Worm (Caenorhabditis elegans): Measurements from ENCODE around the gene oac-46.

oac-46 gene

DNA sequence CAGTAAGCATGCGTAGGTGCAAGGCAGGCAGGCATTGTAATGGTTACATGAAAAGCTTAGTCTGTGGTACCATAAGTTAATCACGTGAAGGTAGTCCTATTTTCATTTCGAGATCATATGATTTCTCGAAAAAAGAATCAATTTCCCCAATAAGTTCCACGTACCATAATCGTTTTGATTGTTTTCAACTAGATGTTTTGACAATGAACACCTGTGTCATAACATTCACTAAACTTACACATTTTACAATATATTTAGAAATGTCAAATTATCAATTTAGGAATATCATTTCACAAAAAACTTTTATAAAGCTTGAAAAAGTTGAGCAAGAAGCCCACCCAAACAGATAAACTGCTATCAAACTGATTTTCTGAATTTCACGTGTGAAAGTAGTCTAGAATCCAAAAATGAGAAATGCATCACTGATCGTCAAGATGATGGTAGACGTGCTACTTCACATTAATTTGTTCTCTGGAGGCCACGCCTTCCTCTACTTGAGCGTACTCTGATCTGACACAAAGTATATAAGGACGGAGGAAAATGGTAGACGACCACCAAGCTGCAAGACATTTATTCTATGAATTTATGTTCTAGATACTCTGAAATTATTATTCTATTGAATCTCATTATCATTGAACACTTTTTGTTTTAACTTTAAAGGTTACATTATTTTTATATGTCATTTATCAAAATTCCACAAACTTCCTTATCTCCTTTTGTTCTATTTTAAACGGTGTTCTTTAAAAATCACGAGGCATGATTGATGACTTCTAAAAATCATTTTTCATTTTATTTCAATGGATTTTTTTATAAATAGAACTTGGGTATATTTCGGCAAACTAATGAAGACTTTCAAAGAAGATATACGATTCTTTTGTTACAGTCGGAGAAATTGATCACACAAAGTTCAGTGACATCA, 32.7 kb downstream of the oac-46 start, which contains the start of gene F46C5.10:
Gene F46C5.10 (minus strand): TSS at position 51 of the 919 bp plus-strand sequence.
- TF ChIP-seq F13C5.2 (tag; optimal IDR thresholded peaks at IDR 0.05) = no peak
- no peak for TF ChIP-seq hmg-4 (GFP tag; optimal IDR thresholded peaks at IDR 0.05)

DNA sequence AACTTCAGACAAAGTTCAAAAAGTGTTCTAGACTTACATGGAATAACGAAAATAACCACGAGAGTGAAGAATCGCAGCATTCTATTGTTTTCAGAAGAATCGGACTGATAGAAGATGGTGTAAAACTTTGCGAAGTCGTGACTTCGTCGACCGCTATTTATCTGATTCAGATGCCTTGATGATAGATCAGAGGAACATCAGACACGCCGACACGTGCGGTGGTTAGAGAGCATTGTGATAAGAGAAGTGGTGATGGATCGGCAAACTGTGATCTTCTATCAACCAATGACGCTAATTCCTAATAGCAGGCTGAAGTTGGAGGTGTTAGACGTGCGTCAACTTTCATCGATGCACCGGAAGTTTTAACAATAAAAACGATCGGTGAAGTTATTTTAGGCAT, 33.6 kb downstream of the oac-46 start:
- no peak for TF ChIP-seq F13C5.2 (tag; optimal IDR thresholded peaks at IDR 0.05)
- TF ChIP-seq ceh-13 (GFP tag; optimal IDR thresholded peaks at IDR 0.05) = no peak
- no peak for TF ChIP-seq scrt-1 (GFP tag; IDR thresholded peaks at IDR 0.05)
- TF ChIP-seq ets-7 (tag; optimal IDR thresholded peaks at IDR 0.05) = no peak
- no peak for TF ChIP-seq tra-4 (tag; optimal IDR thresholded peaks at IDR 0.05)
- no peak for TF ChIP-seq tbx-37 (GFP tag; conservative IDR thresholded peaks at IDR 0.05)
- no peak for TF ChIP-seq B0310.2 (tag; optimal IDR thresholded peaks at IDR 0.05)
- TF ChIP-seq sea-1 (GFP tag; conservative IDR thresholded peaks at IDR 0.05) = no peak
- TF ChIP-seq ceh-36 (tag; optimal IDR thresholded peaks at IDR 0.05) = no peak
- TF ChIP-seq aly-1 (tag; optimal IDR thresholded peaks at IDR 0.05) = no peak
- no peak for TF ChIP-seq flt-1 (GFP tag; IDR thresholded peaks at IDR 0.05)
- no peak for TF ChIP-seq hmg-4 (GFP tag; optimal IDR thresholded peaks at IDR 0.05)
- TF ChIP-seq tbx-11 (GFP tag; IDR thresholded peaks at IDR 0.05) = no peak
- TF ChIP-seq ama-1 (optimal IDR thresholded peaks at IDR 0.05) = no peak
- TF ChIP-seq hnd-1 (tag; optimal IDR thresholded peaks at IDR 0.05) = no peak

- TF ChIP-seq tbx-37 (GFP tag; conservative IDR thresholded peaks at IDR 0.05) (no peak), scrt-1 (GFP tag; IDR thresholded peaks at IDR 0.05) (no peak), hmg-4 (GFP tag; optimal IDR thresholded peaks at IDR 0.05) (no peak), ceh-36 (tag; optimal IDR thresholded peaks at IDR 0.05) (no peak), ets-7 (tag; optimal IDR thresholded peaks at IDR 0.05) (no peak), B0310.2 (tag; optimal IDR thresholded peaks at IDR 0.05) (no peak), hmbx-1 (tag; optimal IDR thresholded peaks at IDR 0.05) (no peak), tra-4 (tag; optimal IDR thresholded peaks at IDR 0.05) (no peak), flt-1 (GFP tag; IDR thresholded peaks at IDR 0.05) (no peak), sea-1 (GFP tag; conservative IDR thresholded peaks at IDR 0.05) (no peak), pes-1 (GFP tag; IDR thresholded peaks at IDR 0.05) (no peak), tbx-11 (GFP tag; IDR thresholded peaks at IDR 0.05) (no peak), ceh-13 (GFP tag; optimal IDR thresholded peaks at IDR 0.05) (no peak)
These were observed 34.7 kb downstream of the oac-46 start for ce11 chrII:8817225-8817624.

ce11 chrII:8814231-8814630, 37.7 kb downstream of the oac-46 start:
- no peak for TF ChIP-seq B0310.2 (tag; optimal IDR thresholded peaks at IDR 0.05)
- TF ChIP-seq ama-1 (optimal IDR thresholded peaks at IDR 0.05) = no peak
- no peak for TF ChIP-seq hnd-1 (tag; optimal IDR thresholded peaks at IDR 0.05)
- TF ChIP-seq ets-7 (tag; optimal IDR thresholded peaks at IDR 0.05) = no peak
- no peak for TF ChIP-seq ceh-13 (GFP tag; optimal IDR thresholded peaks at IDR 0.05)
- no peak for TF ChIP-seq hmg-4 (GFP tag; optimal IDR thresholded peaks at IDR 0.05)
- TF ChIP-seq tra-4 (tag; optimal IDR thresholded peaks at IDR 0.05) = no peak
- TF ChIP-seq tbx-11 (GFP tag; IDR thresholded peaks at IDR 0.05) = no peak
- TF ChIP-seq pes-1 (GFP tag; IDR thresholded peaks at IDR 0.05) = no peak
- no peak for TF ChIP-seq flt-1 (GFP tag; IDR thresholded peaks at IDR 0.05)

ce11 chrII:8813659-8814058, 38.2 kb downstream of the oac-46 start:
- TF ChIP-seq tbx-11 (GFP tag; IDR thresholded peaks at IDR 0.05) = no peak
- no peak for TF ChIP-seq sea-1 (GFP tag; conservative IDR thresholded peaks at IDR 0.05)
- no peak for TF ChIP-seq scrt-1 (GFP tag; IDR thresholded peaks at IDR 0.05)
- no peak for TF ChIP-seq ceh-13 (GFP tag; optimal IDR thresholded peaks at IDR 0.05)
- no peak for TF ChIP-seq ceh-36 (tag; optimal IDR thresholded peaks at IDR 0.05)
- TF ChIP-seq tbx-37 (GFP tag; conservative IDR thresholded peaks at IDR 0.05) = no peak
- TF ChIP-seq hmbx-1 (tag; optimal IDR thresholded peaks at IDR 0.05) = no peak

DNA sequence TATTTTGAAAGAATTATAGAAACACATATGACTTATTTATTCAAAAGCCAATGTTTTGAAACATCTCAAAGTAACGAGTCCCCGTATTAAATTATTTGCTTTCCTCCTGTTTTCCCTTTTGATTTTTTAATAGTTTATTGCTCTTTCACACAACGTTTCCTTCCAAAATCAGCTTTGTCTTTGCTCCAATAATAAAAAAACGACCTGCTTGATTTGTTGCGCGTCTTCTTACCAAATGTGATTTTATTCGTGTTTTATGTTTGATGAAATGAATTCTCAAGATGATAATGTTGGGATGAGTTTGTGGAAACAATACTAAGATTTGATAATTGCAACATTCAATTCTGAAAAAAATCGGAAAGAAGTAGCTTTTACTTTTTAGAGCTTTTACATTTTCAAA, 39.5 kb downstream of the oac-46 start:
- no peak for TF ChIP-seq hmbx-1 (tag; optimal IDR thresholded peaks at IDR 0.05)
- TF ChIP-seq flt-1 (GFP tag; IDR thresholded peaks at IDR 0.05) = no peak
- TF ChIP-seq hnd-1 (tag; optimal IDR thresholded peaks at IDR 0.05) = no peak
- no peak for TF ChIP-seq ets-7 (tag; optimal IDR thresholded peaks at IDR 0.05)
- no peak for TF ChIP-seq ceh-13 (GFP tag; optimal IDR thresholded peaks at IDR 0.05)
- no peak for TF ChIP-seq ceh-36 (tag; optimal IDR thresholded peaks at IDR 0.05)

- no peak for TF ChIP-seq flt-1 (GFP tag; IDR thresholded peaks at IDR 0.05)
- no peak for TF ChIP-seq ceh-13 (GFP tag; optimal IDR thresholded peaks at IDR 0.05)
- no peak for TF ChIP-seq pes-1 (GFP tag; IDR thresholded peaks at IDR 0.05)
- no peak for TF ChIP-seq sea-1 (GFP tag; conservative IDR thresholded peaks at IDR 0.05)
- TF ChIP-seq ets-7 (tag; optimal IDR thresholded peaks at IDR 0.05) = no peak
- no peak for TF ChIP-seq tbx-11 (GFP tag; IDR thresholded peaks at IDR 0.05)
- no peak for TF ChIP-seq hmg-4 (GFP tag; optimal IDR thresholded peaks at IDR 0.05)
- no peak for TF ChIP-seq ama-1 (optimal IDR thresholded peaks at IDR 0.05)
- no peak for TF ChIP-seq B0310.2 (tag; optimal IDR thresholded peaks at IDR 0.05)
- TF ChIP-seq aly-1 (tag; optimal IDR thresholded peaks at IDR 0.05) = no peak
- TF ChIP-seq ceh-36 (tag; optimal IDR thresholded peaks at IDR 0.05) = no peak
These were observed 40.1 kb downstream of the oac-46 start for ce11 chrII:8811825-8812224.
